Worm (Caenorhabditis elegans): Measurements from ENCODE around the gene F17A2.16.

The F17A2.16 gene

DNA sequence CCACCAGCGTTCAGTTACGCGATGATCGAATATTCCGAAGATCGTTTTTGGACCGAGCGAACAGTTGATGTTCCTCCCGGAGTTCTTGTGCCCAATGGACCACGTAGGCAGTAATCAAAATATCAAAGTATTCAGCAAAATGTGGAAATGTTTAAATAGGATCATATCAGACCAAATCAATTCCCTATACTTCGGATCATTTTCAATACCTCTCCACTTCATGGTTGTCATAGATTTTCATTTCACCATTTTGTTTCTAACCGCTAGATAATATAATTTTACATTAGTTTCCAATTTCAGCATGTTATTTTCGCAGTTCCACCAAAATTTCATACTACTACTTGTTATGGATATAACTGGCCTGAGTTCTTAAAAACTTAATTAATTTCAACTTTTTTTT is 9.3 kb downstream of the F17A2.16 start:
- no peak for TF ChIP-seq klf-2 (GFP tag; conservative IDR thresholded peaks at IDR 0.05)
- TF ChIP-seq flt-1 (GFP tag; IDR thresholded peaks at IDR 0.05): no peak
- no peak for TF ChIP-seq tab-1 (GFP tag; IDR thresholded peaks at IDR 0.05)
- no peak for TF ChIP-seq ztf-23 (GFP tag; IDR thresholded peaks at IDR 0.05)
- no peak for TF ChIP-seq cog-1 (tag; optimal IDR thresholded peaks at IDR 0.05)
- TF ChIP-seq ref-1 (GFP tag; conservative IDR thresholded peaks at IDR 0.05): no peak
- TF ChIP-seq T22C8.4 (GFP tag; IDR thresholded peaks at IDR 0.05): no peak
- no peak for TF ChIP-seq med-1 (GFP tag; optimal IDR thresholded peaks at IDR 0.05; ENCODE audit: insufficient read depth)
- TF ChIP-seq ztf-29 (GFP tag; IDR thresholded peaks at IDR 0.05): no peak

DNA sequence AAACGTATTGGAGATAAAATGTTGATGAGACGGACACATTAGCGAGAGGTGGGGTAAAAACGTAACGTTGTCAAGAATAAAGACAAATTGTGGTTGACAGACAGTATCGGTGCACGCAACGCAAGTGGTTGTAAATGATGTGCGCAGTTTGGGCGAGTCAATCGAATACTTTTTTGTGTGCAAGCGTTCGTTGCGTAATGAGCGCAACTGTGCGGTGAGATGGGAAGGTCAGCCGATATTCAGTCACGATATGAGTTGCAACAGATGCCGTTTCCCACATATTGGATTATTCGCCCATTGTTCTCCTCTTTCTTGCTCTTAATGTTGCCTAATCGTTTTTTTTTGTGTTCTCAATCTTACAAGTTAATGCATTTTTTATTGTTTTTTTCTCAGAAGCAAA is 12.5 kb downstream of the F17A2.16 start, which contains the start of gene ceh-40:
Gene ceh-40 (minus strand): TSS at position 41 of the 400 bp plus-strand sequence.
- TF ChIP-seq cog-1 (tag; optimal IDR thresholded peaks at IDR 0.05): no peak
- TF ChIP-seq tab-1 (GFP tag; IDR thresholded peaks at IDR 0.05): no peak
- TF ChIP-seq T22C8.4 (GFP tag; IDR thresholded peaks at IDR 0.05): no peak
- no peak for TF ChIP-seq ref-1 (GFP tag; conservative IDR thresholded peaks at IDR 0.05)
- TF ChIP-seq ztf-29 (GFP tag; IDR thresholded peaks at IDR 0.05): no peak

DNA sequence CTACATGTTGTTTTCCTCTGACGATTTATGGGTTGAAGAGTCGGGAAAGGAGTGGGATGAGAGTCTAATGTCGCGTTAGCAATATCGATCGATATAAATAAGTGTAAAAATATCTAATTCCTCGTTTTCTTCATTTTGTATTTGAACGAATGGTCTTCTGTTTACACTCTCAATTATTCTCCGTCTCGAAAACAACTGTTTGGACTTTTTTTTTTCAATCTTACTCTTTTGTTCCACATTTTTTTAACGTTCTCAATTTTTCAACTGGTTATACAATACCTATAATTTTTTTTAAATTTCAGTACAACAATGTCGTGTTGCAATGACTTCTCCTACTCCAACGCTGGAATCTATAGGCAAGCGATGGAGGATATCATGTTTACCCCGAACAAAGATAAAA is 13.1 kb downstream of the F17A2.16 start, which contains the start of gene F17A2.13:
Gene F17A2.13 (plus strand): TSS at position 301 of the 400 bp plus-strand sequence.
- TF ChIP-seq ref-1 (GFP tag; conservative IDR thresholded peaks at IDR 0.05): no peak

DNA sequence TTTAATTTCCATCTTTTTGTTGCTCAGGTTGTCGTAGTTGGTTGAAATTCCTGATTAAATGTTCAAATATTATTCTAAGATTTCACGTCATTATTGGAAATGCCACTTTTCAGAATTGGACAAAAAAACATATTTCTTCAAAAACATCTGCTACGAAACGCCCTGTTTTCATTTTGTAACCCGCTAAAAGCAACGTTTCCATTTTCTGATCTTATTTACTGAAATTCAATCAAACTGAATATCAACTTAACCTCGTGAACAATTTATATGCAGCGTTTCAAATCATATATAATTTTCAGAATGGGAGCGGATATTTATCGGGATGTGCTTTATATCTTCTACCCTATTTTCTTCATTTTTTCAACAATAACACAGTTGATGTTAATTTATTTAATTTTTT is 15.2 kb downstream of the F17A2.16 start, which contains the start of gene srd-40:
Gene srd-40 (plus strand): TSS at position 301 of the 400 bp plus-strand sequence.
- TF ChIP-seq cog-1 (tag; optimal IDR thresholded peaks at IDR 0.05) (no peak), med-1 (GFP tag; optimal IDR thresholded peaks at IDR 0.05; ENCODE audit: insufficient read depth) (no peak)

DNA sequence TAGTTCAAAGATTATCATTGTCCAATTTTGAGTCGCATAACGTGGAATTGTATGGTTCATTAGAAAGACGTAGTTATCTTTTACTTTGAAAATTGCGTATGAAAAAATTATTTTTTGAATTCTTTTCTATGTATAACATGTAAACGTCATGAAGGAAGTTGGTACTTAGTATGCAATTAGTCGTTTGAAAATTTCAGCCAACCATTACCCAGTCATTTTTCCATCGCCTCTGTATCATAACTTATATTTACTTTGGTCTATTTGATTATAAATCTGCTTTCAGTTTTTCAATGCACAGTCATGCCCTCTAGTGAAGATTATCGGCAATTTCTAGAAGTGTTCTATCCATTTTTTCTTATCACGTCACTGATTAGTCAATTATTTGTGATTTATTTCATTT is 18.2 kb downstream of the F17A2.16 start, which contains the start of gene srd-41:
Gene srd-41 (plus strand): TSS at position 301 of the 400 bp plus-strand sequence.
- no peak for TF ChIP-seq flt-1 (GFP tag; IDR thresholded peaks at IDR 0.05)

DNA sequence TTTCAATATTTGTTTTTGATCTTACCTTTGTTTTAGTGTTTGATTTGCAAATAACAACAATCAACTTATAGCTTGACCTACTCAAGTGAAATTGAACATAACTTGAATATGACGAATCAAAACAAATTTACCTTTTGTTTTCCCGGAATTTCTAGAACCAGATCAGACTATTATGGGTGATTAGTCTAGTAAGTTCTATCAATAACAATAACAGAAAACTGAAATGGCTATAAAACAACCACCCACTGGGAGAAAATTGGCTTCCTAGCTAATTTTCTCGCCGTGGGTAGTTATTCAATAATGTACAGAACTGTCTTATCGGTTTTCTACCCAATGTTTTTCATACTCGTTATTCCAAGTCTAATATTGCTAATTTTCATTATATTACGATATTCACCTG is 20.4 kb downstream of the F17A2.16 start, which contains the start of gene srd-45:
Gene srd-45 (plus strand): TSS at position 301 of the 400 bp plus-strand sequence.
- TF ChIP-seq ztf-29 (GFP tag; IDR thresholded peaks at IDR 0.05) (no peak), cog-1 (tag; optimal IDR thresholded peaks at IDR 0.05) (no peak), flt-1 (GFP tag; IDR thresholded peaks at IDR 0.05) (no peak), tab-1 (GFP tag; IDR thresholded peaks at IDR 0.05) (no peak), klf-2 (GFP tag; conservative IDR thresholded peaks at IDR 0.05) (no peak), med-1 (GFP tag; optimal IDR thresholded peaks at IDR 0.05; ENCODE audit: insufficient read depth) (no peak), ref-1 (GFP tag; conservative IDR thresholded peaks at IDR 0.05) (no peak), T22C8.4 (GFP tag; IDR thresholded peaks at IDR 0.05) (no peak), ztf-23 (GFP tag; IDR thresholded peaks at IDR 0.05) (no peak)

DNA sequence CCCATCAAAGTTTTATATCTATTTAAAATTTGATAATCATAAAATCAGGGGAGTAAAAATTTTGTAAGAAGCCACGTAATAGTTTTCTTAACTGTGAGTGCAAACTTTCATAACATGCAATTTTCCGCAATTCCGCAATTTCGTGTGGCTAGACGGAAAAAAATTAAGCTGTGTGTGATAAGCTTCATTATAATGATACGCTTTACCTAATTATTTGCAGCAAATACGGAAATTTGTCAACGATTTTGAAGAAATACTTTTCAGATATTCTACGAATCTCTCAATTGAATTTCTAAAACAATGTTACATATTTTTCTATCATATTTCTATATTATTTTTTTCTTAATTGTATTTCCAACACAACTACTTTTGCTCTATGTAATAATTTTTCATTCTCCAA is 23.5 kb downstream of the F17A2.16 start, which contains the start of gene srd-46:
Gene srd-46 (plus strand): TSS at position 301 of the 400 bp plus-strand sequence.
- no peak for TF ChIP-seq T22C8.4 (GFP tag; IDR thresholded peaks at IDR 0.05)
- TF ChIP-seq klf-2 (GFP tag; conservative IDR thresholded peaks at IDR 0.05): no peak
- TF ChIP-seq flt-1 (GFP tag; IDR thresholded peaks at IDR 0.05): no peak
- no peak for TF ChIP-seq ztf-29 (GFP tag; IDR thresholded peaks at IDR 0.05)
- no peak for TF ChIP-seq ztf-23 (GFP tag; IDR thresholded peaks at IDR 0.05)
- TF ChIP-seq med-1 (GFP tag; optimal IDR thresholded peaks at IDR 0.05; ENCODE audit: insufficient read depth): no peak
- TF ChIP-seq tab-1 (GFP tag; IDR thresholded peaks at IDR 0.05): no peak
- TF ChIP-seq ref-1 (GFP tag; conservative IDR thresholded peaks at IDR 0.05): no peak

DNA sequence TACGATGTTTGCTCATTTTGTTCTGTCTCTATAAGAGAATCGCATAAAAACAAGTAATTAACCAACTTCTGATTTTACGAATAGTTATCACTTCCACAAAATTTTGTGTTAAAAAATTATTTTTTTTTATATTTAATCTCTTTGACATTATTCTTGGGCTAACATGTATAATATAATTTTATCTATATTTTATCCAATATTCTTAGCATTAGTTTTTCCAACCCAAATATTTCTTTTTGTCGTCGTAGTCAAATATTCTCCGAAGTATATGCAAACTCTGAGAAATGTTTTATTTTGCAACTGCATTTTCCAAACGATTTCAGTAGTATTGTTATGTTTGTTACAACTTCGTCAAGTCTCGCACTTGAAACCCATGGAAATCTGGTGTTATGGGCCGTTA is 25.2 kb downstream of the F17A2.16 start, which contains the start of gene srd-47:
Gene srd-47 (plus strand): TSS at position 164 of the 400 bp plus-strand sequence.
- TF ChIP-seq ref-1 (GFP tag; conservative IDR thresholded peaks at IDR 0.05) (no peak), med-1 (GFP tag; optimal IDR thresholded peaks at IDR 0.05; ENCODE audit: insufficient read depth) (no peak), ztf-29 (GFP tag; IDR thresholded peaks at IDR 0.05) (no peak), cog-1 (tag; optimal IDR thresholded peaks at IDR 0.05) (no peak), flt-1 (GFP tag; IDR thresholded peaks at IDR 0.05) (no peak), klf-2 (GFP tag; conservative IDR thresholded peaks at IDR 0.05) (no peak), ztf-23 (GFP tag; IDR thresholded peaks at IDR 0.05) (no peak), tab-1 (GFP tag; IDR thresholded peaks at IDR 0.05) (no peak), T22C8.4 (GFP tag; IDR thresholded peaks at IDR 0.05) (no peak)

DNA sequence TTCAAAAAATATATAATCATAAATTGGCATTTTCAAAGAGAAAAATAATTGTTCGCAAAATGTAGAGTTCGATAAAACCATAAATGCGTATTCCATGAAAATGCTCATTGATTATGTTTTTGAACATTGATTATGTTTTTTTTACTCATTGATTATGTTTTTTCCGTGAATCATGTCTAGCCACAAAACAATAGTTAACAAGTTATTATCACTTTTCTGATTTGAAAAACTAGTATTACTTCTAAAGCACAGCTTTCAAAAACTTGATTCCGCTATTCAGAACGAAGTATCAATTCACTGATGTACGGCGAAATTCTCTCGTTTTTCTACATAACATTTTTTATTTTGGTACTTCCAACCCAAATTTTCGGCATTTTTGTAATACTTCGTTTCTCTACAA is 27.6 kb downstream of the F17A2.16 start, which contains the start of gene srd-48:
Gene srd-48 (plus strand): TSS at position 301 of the 400 bp plus-strand sequence.
- TF ChIP-seq ztf-23 (GFP tag; IDR thresholded peaks at IDR 0.05) (no peak), ztf-29 (GFP tag; IDR thresholded peaks at IDR 0.05) (no peak), cog-1 (tag; optimal IDR thresholded peaks at IDR 0.05) (no peak), flt-1 (GFP tag; IDR thresholded peaks at IDR 0.05) (no peak), ref-1 (GFP tag; conservative IDR thresholded peaks at IDR 0.05) (no peak), med-1 (GFP tag; optimal IDR thresholded peaks at IDR 0.05; ENCODE audit: insufficient read depth) (no peak), tab-1 (GFP tag; IDR thresholded peaks at IDR 0.05) (no peak), klf-2 (GFP tag; conservative IDR thresholded peaks at IDR 0.05) (no peak), T22C8.4 (GFP tag; IDR thresholded peaks at IDR 0.05) (no peak)

DNA sequence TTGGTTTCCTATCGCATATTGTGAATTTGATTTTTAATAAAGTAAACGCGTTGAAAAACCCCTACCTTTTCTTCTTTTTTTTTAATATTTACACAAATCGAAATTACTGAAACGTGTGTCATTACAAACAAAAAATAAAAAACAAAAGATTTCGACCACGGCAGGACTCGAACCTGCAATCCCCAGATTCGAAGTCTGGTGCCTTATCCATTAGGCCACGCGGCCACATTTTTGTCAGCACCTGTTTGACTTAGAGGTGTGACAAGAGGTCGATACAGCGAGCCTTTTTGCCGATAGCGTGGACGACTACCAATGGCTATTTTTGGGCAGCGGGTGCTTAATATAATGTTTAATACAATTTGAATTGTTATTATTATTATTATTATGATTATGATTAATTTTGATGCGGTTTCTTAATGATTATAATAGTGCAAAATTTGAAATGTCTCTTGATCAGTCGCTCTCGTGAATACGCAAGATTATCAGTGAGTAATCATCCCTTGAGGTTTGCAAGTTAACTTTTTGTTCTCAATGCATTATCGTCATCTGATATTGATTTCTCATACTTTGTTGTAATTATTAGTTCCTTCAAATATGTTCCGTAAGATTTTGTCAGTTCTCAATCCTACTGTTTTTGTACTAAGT is 29.7 kb downstream of the F17A2.16 start, which contains the start of gene srd-44:
Gene srd-44 (plus strand): TSS at position 595 of the 645 bp plus-strand sequence.
- TF ChIP-seq cog-1 (tag; optimal IDR thresholded peaks at IDR 0.05) (no peak), ref-1 (GFP tag; conservative IDR thresholded peaks at IDR 0.05) (0 out of 2 replicates have a peak, but pooled peaks have one; percentile 26), med-1 (GFP tag; optimal IDR thresholded peaks at IDR 0.05; ENCODE audit: insufficient read depth) (no peak), ztf-29 (GFP tag; IDR thresholded peaks at IDR 0.05) (0 out of 2 replicates have a peak, but pooled peaks have one; percentile 40), flt-1 (GFP tag; IDR thresholded peaks at IDR 0.05) (no peak), klf-2 (GFP tag; conservative IDR thresholded peaks at IDR 0.05) (no peak), T22C8.4 (GFP tag; IDR thresholded peaks at IDR 0.05) (0 out of 2 replicates have a peak, but pooled peaks have one; percentile 24)

Measured in whole organism, midembryonic.